Worm (Caenorhabditis elegans) whole organism, L4/young adult: ENCODE data around the gene far-1.

Experiments
- W03F9.2 ChIP-seq: fragments of 150-350 bp; optimal IDR thresholded peaks from 2 replicates; lab custom pipeline; 2014; ENCODE audit warnings: missing biosample characterization, missing genetic modification characterization
- dao-5 ChIP-seq: sonication (generic microtip); optimal IDR thresholded peaks from 2 replicates; lab custom pipeline; 2016; ENCODE audit warnings: missing genotype, missing genetic modification characterization, moderate library complexity, missing compliant biosample characterization
- him-1 ChIP-seq: sonication (generic microtip); optimal IDR thresholded peaks from 2 replicates; lab custom pipeline; 2016; ENCODE audit warnings: missing genotype, missing genetic modification reagents, missing genetic modification characterization, missing compliant biosample characterization

DNA sequence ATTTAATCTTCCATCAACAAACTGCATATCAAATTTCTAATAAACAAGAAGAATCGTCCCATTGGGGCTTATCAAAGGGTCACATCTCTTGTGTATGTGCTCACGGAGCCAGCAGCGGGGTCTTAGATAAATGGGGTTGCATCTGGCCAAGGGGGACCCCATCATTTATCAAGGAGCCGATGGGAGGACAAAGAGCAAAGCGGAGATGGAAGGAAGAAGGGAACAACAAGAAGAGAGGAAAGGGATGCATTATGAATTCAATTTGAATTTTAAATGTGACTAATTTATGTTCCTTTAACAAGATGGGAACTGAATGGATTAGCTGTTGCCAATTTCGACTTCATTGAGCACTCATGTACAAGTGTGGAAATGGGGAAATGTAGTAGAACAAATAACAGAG, 3.4 kb upstream of the far-1 start:
- TF ChIP-seq dao-5 (no peak), him-1 (peak; percentile 17), W03F9.2 (tag; lab: Kevin White, UChicago) (no peak)
